Worm (Caenorhabditis elegans) whole organism, early embryonic: ENCODE data around the gene mrps-31.

Experiments used
- ama-1 ChIP-seq: fragments of 150-350 bp; optimal IDR thresholded peaks from 2 replicates; lab custom pipeline; 2014
- flt-1 ChIP-seq: fragments of 200-800 bp; sonication (Bioruptor generic); IDR thresholded peaks from 2 replicates; pipeline ENCODE4 v1.3.6; 2022; ENCODE audit warnings: missing genetic modification characterization, missing compliant biosample characterization
- hmg-4 ChIP-seq: fragments of 200-800 bp; sonication (Bioruptor generic); optimal IDR thresholded peaks from 2 replicates; lab custom pipeline; 2018; ENCODE audit warnings: mild to moderate bottlenecking, missing genetic modification characterization, missing compliant biosample characterization
- pes-1 ChIP-seq: fragments of 200-800 bp; sonication (Bioruptor generic); IDR thresholded peaks from 2 replicates; pipeline ENCODE4 v1.3.6; 2022; ENCODE audit warnings: missing genetic modification reagents, missing genetic modification characterization, missing compliant biosample characterization
- scrt-1 ChIP-seq: fragments of 200-800 bp; sonication (Bioruptor generic); IDR thresholded peaks from 2 replicates; pipeline ENCODE4 v1.3.6; 2022; ENCODE audit warnings: missing genetic modification characterization, missing compliant biosample characterization

ce11 chrIII:3634158-3634557 is 4.0 kb upstream of the mrps-31 start:
- TF ChIP-seq ama-1 (lab: Kevin White, UChicago), result no peak
- no peak for TF ChIP-seq scrt-1
- no peak for TF ChIP-seq hmg-4 (GFP tag; lab: Kevin White, UChicago)
- no peak for TF ChIP-seq pes-1 (GFP tag; lab: Robert Waterston, UW)
- no peak for TF ChIP-seq flt-1
